Fruit fly (Drosophila melanogaster): Measurements from ENCODE around the gene CG15923.

Gene CG15923

dm6 chr3R:20587630-20588479, 28.8 kb downstream of the CG15923 start, which contains the start of gene Septin2:
Gene Septin2 (minus strand): TSS chr3R:20588356.
- TF ChIP-seq CG17801 (GFP tag; optimal IDR thresholded peaks at IDR 0.05; ENCODE audit: partially characterized antibody) = peak; percentile 65

- no peak for TF ChIP-seq CG17801 (GFP tag; optimal IDR thresholded peaks at IDR 0.05; ENCODE audit: partially characterized antibody)
Measured at dm6 chr3R:20586409-20586808, 30.3 kb downstream of the CG15923 start.

dm6 chr3R:20585566-20585965, 31.1 kb downstream of the CG15923 start, which contains the start of gene CG16953:
Gene CG16953 (minus strand): TSS chr3R:20585833.
- peak; percentile 40 for TF ChIP-seq CG17801 (GFP tag; optimal IDR thresholded peaks at IDR 0.05; ENCODE audit: partially characterized antibody)

dm6 chr3R:20581376-20581775, 35.3 kb downstream of the CG15923 start, which contains the start of gene CG34008:
Gene CG34008 (minus strand): TSS chr3R:20581522.
- no peak for TF ChIP-seq CG17801 (GFP tag; optimal IDR thresholded peaks at IDR 0.05; ENCODE audit: partially characterized antibody)

- TF ChIP-seq CG17801 (GFP tag; optimal IDR thresholded peaks at IDR 0.05; ENCODE audit: partially characterized antibody) = peak; percentile 88
Measured at dm6 chr3R:20579816-20580215, 36.9 kb downstream of the CG15923 start, which contains the start of the genes EloB and Srp14. Gene EloB (minus strand): TSS chr3R:20579850. Gene Srp14 (plus strand): TSS chr3R:20580115.

DNA sequence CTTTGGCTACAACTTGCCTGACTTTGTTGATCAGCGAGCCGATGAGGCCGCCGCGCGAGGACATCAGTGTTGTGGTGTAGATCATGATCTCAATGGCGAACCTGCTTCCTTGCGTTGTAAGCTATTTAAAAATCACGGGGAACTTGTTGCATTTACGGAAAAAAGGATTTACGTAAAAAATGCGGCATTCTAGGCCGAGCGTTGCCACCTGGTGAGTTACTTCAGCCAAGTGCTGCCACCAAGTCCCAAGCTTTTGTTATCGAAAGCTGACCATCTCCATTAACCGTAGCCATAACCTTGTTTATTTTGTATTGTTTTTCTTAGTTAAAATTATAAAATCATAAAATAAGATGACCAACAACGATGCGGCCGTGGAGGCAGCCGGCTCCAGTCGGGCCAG, 39.9 kb downstream of the CG15923 start, which contains the start of the genes TFAM and CG5412:
TFAM (minus strand) TSS at position 222 of the 400 bp plus-strand sequence.
CG5412 (plus strand) TSS at position 265 of the 400 bp plus-strand sequence.
- no peak for TF ChIP-seq CG17801 (GFP tag; optimal IDR thresholded peaks at IDR 0.05; ENCODE audit: partially characterized antibody)

DNA sequence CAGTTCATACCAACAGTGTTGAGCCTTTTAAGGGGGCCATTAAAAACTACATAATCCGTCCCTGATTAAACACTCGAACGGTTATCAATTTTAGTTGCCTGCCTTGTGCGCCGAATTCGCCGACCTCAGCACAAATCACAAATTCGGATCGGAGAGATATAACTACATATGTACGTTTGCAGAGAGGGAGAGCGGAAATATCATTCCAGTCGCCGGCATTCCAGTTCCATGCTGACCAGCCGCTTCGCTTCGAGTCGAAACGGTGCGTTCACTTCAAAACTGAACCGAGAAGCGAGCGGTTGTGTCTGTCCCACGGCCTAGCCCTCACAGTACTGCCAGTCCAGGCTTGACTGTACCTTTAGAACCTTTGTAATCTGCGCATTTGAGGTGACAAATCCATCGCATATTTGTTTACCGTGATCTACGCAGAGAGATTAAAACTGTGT, 42.1 kb downstream of the CG15923 start:
- TF ChIP-seq CG17801 (GFP tag; optimal IDR thresholded peaks at IDR 0.05; ENCODE audit: partially characterized antibody) = peak; percentile 70

DNA sequence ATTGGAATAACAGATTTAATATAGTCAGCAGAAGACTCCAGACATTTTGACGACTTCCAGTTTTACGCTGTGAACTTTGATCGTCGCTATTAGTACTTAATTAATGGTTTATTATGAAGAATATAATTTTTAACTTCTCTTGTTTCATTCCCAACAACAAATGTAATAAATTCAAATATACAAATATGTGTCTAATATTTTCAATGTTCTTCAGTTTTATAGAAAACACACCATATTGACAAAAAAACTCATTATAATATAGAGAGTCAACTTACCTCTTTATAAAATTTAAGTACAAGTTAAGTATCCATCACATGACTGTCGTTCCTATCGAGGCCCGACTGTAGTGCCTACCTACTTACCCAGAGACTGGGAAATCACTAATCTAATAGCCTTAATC, 43.4 kb downstream of the CG15923 start:
- TF ChIP-seq CG17801 (GFP tag; optimal IDR thresholded peaks at IDR 0.05; ENCODE audit: partially characterized antibody) = no peak

DNA sequence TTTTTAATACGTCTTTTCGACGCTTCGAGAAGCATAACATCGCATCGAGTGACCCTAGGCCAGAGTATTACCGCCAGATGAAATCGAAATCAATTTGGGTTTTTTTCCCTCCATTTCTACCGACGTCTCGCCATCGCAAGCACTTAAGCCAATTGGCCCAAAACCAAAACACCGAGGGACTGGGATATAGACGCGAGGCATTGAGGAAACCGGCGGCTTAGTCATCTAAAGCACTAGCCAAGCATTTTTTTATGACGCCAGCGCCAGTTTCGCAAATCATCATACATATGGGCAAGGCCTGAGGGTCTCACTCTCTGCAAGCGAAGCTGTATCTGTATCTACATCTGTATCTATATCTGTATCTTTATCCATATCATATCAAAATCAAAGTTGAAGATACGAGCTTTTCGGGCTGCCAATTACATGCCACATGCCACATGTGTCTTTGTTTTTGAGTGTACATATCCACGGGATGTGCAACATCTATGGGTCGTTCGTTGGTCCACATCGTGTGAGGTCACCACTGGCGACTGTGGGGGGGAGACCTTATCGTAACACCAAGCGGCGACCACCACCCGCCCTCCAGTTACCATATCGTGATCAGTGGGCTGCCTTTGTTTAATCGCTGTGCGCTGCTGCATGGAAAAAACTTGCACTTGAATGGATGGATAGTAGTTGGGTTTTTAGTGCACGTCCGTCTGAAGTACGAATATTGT, 49.0 kb downstream of the CG15923 start:
- no peak for TF ChIP-seq CG17801 (GFP tag; optimal IDR thresholded peaks at IDR 0.05; ENCODE audit: partially characterized antibody)

dm6 chr3R:20565546-20565948, 51.2 kb downstream of the CG15923 start:
- no peak for TF ChIP-seq CG17801 (GFP tag; optimal IDR thresholded peaks at IDR 0.05; ENCODE audit: partially characterized antibody)

DNA sequence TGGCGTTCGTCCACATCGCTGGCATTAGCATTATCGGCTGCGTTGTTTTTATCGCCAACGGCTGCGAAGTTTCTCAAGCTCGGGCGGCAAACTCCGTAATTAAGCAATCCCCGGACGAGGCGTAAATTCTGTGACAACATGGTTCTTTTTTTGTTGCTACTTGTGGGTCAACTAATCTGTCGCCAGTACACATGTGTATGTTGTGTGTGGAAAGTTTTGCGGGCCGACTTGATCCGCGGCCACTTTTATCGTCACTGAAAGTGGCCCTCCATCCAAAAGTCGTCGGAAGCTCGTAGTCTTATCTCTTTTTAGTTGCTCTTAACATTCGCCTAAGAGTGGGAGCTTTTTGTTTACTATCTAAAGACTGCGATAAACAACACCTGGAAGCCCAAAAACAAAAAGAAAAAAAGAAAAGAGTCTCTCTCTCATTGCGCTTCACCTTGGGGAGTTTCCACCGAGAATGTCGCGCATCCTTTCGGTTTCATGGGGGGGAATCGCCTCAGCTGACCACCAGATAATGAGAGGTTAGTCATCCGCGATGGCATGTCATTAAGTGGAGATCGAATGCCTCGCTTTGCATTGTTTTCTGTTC, 52.8 kb downstream of the CG15923 start, which contains the start of gene CG10877:
CG10877 (minus strand) TSS at position 238 of the 592 bp plus-strand sequence.
- no peak for TF ChIP-seq CG17801 (GFP tag; optimal IDR thresholded peaks at IDR 0.05; ENCODE audit: partially characterized antibody)
